Fruit fly (Drosophila melanogaster): ENCODE results near the gene Src64B.

DNA sequence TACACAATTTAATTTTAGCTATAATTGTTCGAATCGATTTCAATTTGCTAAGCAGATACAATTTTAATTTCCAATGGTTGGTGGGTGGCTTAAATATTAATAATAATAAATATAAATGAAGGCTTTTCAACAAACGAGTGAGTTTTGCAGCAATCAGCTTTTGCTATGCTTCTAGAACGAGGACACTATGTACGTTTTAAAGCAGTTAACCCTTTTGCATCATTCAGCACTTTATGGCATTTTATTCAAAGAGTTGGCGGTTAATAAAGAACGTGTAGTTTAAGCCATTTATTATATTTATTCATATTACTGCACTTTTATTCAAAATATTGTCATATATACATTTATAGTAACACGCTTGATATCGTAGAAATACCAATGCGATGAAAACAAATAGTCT, 71.8 kb downstream of the Src64B start:
- TF ChIP-seq CG34367 (tag; optimal IDR thresholded peaks at IDR 0.05) (no peak), CG14655 (GFP tag; optimal IDR thresholded peaks at IDR 0.05) (no peak), CG13204 (GFP tag; optimal IDR thresholded peaks at IDR 0.05) (no peak)
